Worm (Caenorhabditis elegans): Measurements from ENCODE around the gene ZK121.2.

- no peak for TF ChIP-seq aly-1 (tag; optimal IDR thresholded peaks at IDR 0.05)
- no peak for TF ChIP-seq tra-4 (tag; optimal IDR thresholded peaks at IDR 0.05)
- TF ChIP-seq tbx-11 (GFP tag; IDR thresholded peaks at IDR 0.05): no peak
- no peak for TF ChIP-seq flt-1 (GFP tag; IDR thresholded peaks at IDR 0.05)
Measured at ce11 chrIII:5294281-5294680, 47.2 kb upstream of the ZK121.2 start.

Data from whole organism, early embryonic.